Worm (Caenorhabditis elegans): ENCODE results near the gene Y69A2AR.51.

DNA sequence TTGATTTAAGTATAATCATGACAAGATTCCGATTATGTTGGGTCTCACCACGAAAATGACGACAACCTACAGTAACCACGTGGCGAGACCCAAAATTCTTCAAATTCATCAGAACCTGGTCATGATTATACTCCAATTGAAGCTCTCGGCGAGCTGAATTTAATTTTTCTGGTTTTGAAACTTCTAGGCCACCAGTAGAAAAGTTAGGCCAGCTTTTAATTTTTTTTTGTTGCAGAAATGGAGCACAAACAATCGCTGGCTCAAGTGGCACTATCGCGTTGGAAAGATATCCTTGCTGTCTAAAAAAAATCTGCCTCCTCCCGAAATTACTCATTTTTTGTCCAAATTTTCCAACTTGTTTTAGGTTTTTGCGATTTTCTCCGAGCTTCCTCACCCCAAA, 34.4 kb downstream of the Y69A2AR.51 start:
- TF ChIP-seq ref-1 (GFP tag; conservative IDR thresholded peaks at IDR 0.05) (no peak), ztf-23 (GFP tag; IDR thresholded peaks at IDR 0.05) (no peak)
